Fruit fly (Drosophila melanogaster) whole organism, embryonic: Measurements from ENCODE around the gene CG10651.

Experiments
- B-H2 ChIP-seq: fragments of 200-800 bp; sonication (Bioruptor generic); optimal IDR thresholded peaks from 2 replicates; lab custom pipeline; 2018; ENCODE audit warnings: missing biosample characterization, mild to moderate bottlenecking, missing genetic modification characterization
- CG13123 ChIP-seq: fragments of 200-800 bp; sonication (Bioruptor generic); optimal IDR thresholded peaks from 2 replicates; lab custom pipeline; 2016; ENCODE audit warnings: missing biosample characterization, missing genetic modification characterization
- CG14050 ChIP-seq: fragments of 200-800 bp; sonication (Bioruptor generic); IDR thresholded peaks from 3 replicates; pipeline ENCODE4 v1.3.6; 2022; ENCODE audit warnings: missing biosample characterization, missing genetic modification characterization
- CG14860 ChIP-seq: fragments of 200-800 bp; sonication (Bioruptor generic); IDR thresholded peaks from 3 replicates; pipeline ENCODE4 v1.3.6; 2022; ENCODE audit warnings: missing biosample characterization, missing genetic modification characterization; ENCODE audit not compliant: partially characterized antibody
- CG16813 ChIP-seq: fragments of 200-800 bp; sonication (Bioruptor generic); IDR thresholded peaks from 3 replicates; pipeline ENCODE4 v1.3.6; 2022; ENCODE audit warnings: missing biosample characterization, missing genetic modification characterization; ENCODE audit not compliant: partially characterized antibody
- CG16815 ChIP-seq: fragments of 200-800 bp; sonication (Bioruptor generic); optimal IDR thresholded peaks from 3 replicates; lab custom pipeline; 2017; ENCODE audit warnings: missing biosample characterization, mild to moderate bottlenecking, missing genetic modification characterization
- CG17359 ChIP-seq: fragments of 200-800 bp; sonication (Bioruptor generic); optimal IDR thresholded peaks from 3 replicates; lab custom pipeline; 2018; ENCODE audit warnings: missing biosample characterization, mild to moderate bottlenecking, missing genetic modification characterization, moderate library complexity
- CG17568 ChIP-seq: fragments of 200-800 bp; sonication (Bioruptor generic); optimal IDR thresholded peaks from 2 replicates; lab custom pipeline; 2018; ENCODE audit warnings: missing biosample characterization, mild to moderate bottlenecking, missing genetic modification characterization, moderate library complexity
- CG17829 ChIP-seq: fragments of 200-800 bp; optimal IDR thresholded peaks from 2 replicates; lab custom pipeline; 2019; ENCODE audit warnings: missing biosample characterization, mild to moderate bottlenecking, missing genetic modification characterization, moderate library complexity
- CG17912 ChIP-seq: fragments of 200-800 bp; sonication (Bioruptor generic); optimal IDR thresholded peaks from 2 replicates; lab custom pipeline; 2018; ENCODE audit warnings: missing biosample characterization, mild to moderate bottlenecking, missing genetic modification characterization
- CG1792 ChIP-seq: fragments of 200-800 bp; sonication (Bioruptor generic); optimal IDR thresholded peaks from 2 replicates; lab custom pipeline; 2016; ENCODE audit warnings: missing biosample characterization, missing genetic modification characterization
- CG18764 ChIP-seq: fragments of 200-800 bp; sonication (Bioruptor generic); optimal IDR thresholded peaks from 3 replicates; lab custom pipeline; 2016; ENCODE audit warnings: missing biosample characterization, missing genetic modification characterization
- CG2712 ChIP-seq: fragments of 200-800 bp; optimal IDR thresholded peaks from 3 replicates; lab custom pipeline; 2019; ENCODE audit warnings: missing biosample characterization, mild to moderate bottlenecking, missing genetic modification characterization, moderate library complexity
- CG3065 ChIP-seq: fragments of 200-800 bp; sonication (Bioruptor generic); optimal IDR thresholded peaks from 2 replicates; lab custom pipeline; 2016; ENCODE audit warnings: missing biosample characterization, missing genetic modification characterization
- CG31388 ChIP-seq: fragments of 200-800 bp; sonication (Bioruptor generic); optimal IDR thresholded peaks from 2 replicates; lab custom pipeline; 2016; ENCODE audit warnings: missing biosample characterization, missing genetic modification characterization
- CG32772 ChIP-seq: fragments of 200-800 bp; sonication (Bioruptor generic); IDR thresholded peaks from 2 replicates; pipeline ENCODE4 v1.3.6; 2022; ENCODE audit warnings: missing biosample characterization, missing genetic modification characterization
- CG34224 ChIP-seq: fragments of 200-800 bp; sonication (Bioruptor generic); IDR thresholded peaks from 3 replicates; pipeline ENCODE4 v1.3.6; 2022; ENCODE audit warnings: missing biosample characterization, missing genetic modification characterization; ENCODE audit not compliant: partially characterized antibody
- CG34376 ChIP-seq: fragments of 200-800 bp; sonication (Bioruptor generic); optimal IDR thresholded peaks from 2 replicates; lab custom pipeline; 2018; ENCODE audit warnings: missing biosample characterization, mild to moderate bottlenecking, missing genetic modification characterization
- CG43689 ChIP-seq: fragments of 200-800 bp; sonication (Bioruptor generic); IDR thresholded peaks from 2 replicates; pipeline ENCODE4 v1.3.6; 2022; ENCODE audit warnings: missing biosample characterization, missing genetic modification characterization
- CG5245 ChIP-seq: fragments of 200-800 bp; sonication (Bioruptor generic); optimal IDR thresholded peaks from 3 replicates; lab custom pipeline; 2016; ENCODE audit warnings: missing biosample characterization, missing genetic modification characterization
- CG6854 ChIP-seq: fragments of 200-800 bp; sonication (Bioruptor generic); optimal IDR thresholded peaks from 3 replicates; lab custom pipeline; 2017; ENCODE audit warnings: missing biosample characterization, mild to moderate bottlenecking, missing genetic modification characterization
- CG8924 ChIP-seq: fragments of 200-800 bp; optimal IDR thresholded peaks from 3 replicates; lab custom pipeline; 2019; ENCODE audit warnings: missing biosample characterization, mild to moderate bottlenecking, missing genetic modification characterization, moderate library complexity
- Dbx ChIP-seq: fragments of 200-800 bp; sonication (Bioruptor generic); IDR thresholded peaks from 3 replicates; pipeline ENCODE4 v1.3.6; 2022; ENCODE audit warnings: missing biosample characterization, missing genetic modification characterization
- ERR ChIP-seq: fragments of 200-800 bp; sonication (Bioruptor generic); optimal IDR thresholded peaks from 2 replicates; lab custom pipeline; 2016; ENCODE audit warnings: missing biosample characterization, missing genetic modification characterization
- Fer1 ChIP-seq: fragments of 200-800 bp; sonication (Bioruptor generic); optimal IDR thresholded peaks from 2 replicates; lab custom pipeline; 2017; ENCODE audit warnings: missing biosample characterization, mild to moderate bottlenecking, missing genetic modification characterization
- Gsc ChIP-seq: fragments of 200-800 bp; sonication (Bioruptor generic); IDR thresholded peaks from 2 replicates; pipeline ENCODE4 v1.3.6; 2022; ENCODE audit warnings: missing biosample characterization, missing genetic modification characterization
- Gug ChIP-seq: fragments of 200-800 bp; sonication (Bioruptor generic); IDR thresholded peaks from 4 replicates; pipeline ENCODE4 v1.3.6; 2022; ENCODE audit warnings: missing biosample characterization, missing genetic modification characterization
- H15 ChIP-seq: fragments of 200-800 bp; sonication (Bioruptor generic); IDR thresholded peaks from 3 replicates; pipeline ENCODE4 v1.3.6; 2022; ENCODE audit warnings: missing biosample characterization, missing genetic modification characterization
- HHEX ChIP-seq: fragments of 200-800 bp; sonication (Bioruptor generic); optimal IDR thresholded peaks from 3 replicates; lab custom pipeline; 2017; ENCODE audit warnings: missing biosample characterization, mild to moderate bottlenecking, missing genetic modification characterization, missing genetic modification reagents
- Pdp1 ChIP-seq, 2 experiments: fragments of 200-800 bp; sonication (Bioruptor generic); optimal IDR thresholded peaks; 3 replicates each; lab custom pipeline; 2016; ENCODE audit warnings: missing biosample characterization in 2 of 2, missing genetic modification characterization in 2 of 2, mild to moderate bottlenecking in 1 of 2, moderate library complexity in 1 of 2
- amos ChIP-seq: fragments of 200-800 bp; sonication (Bioruptor generic); IDR thresholded peaks from 2 replicates; pipeline ENCODE4 v1.3.6; 2022; ENCODE audit warnings: missing biosample characterization, missing genetic modification characterization; ENCODE audit not compliant: partially characterized antibody
- ash1 ChIP-seq: fragments of 200-800 bp; sonication (Bioruptor generic); optimal IDR thresholded peaks from 2 replicates; lab custom pipeline; 2018; ENCODE audit warnings: missing biosample characterization, mild to moderate bottlenecking, missing genetic modification characterization
- bcd ChIP-seq: fragments of 200-800 bp; sonication (Bioruptor generic); optimal IDR thresholded peaks from 2 replicates; lab custom pipeline; 2017; ENCODE audit warnings: missing biosample characterization, mild to moderate bottlenecking, missing genetic modification characterization
- chinmo ChIP-seq: fragments of 200-800 bp; sonication (Bioruptor generic); IDR thresholded peaks from 4 replicates; pipeline ENCODE4 v1.3.6; 2022; ENCODE audit warnings: missing biosample characterization, missing genetic modification characterization; ENCODE audit not compliant: partially characterized antibody
- ci ChIP-seq: fragments of 200-800 bp; sonication (Bioruptor generic); IDR thresholded peaks from 3 replicates; pipeline ENCODE4 v1.3.6; 2022; ENCODE audit warnings: missing biosample characterization, missing genetic modification characterization
- eve ChIP-seq, 2 experiments: fragments of >200 bp; optimal IDR thresholded peaks; 2 replicates each; lab custom pipeline; 2017; ENCODE audit warnings: missing biosample characterization in 2 of 2, missing genetic modification characterization in 2 of 2
- ind ChIP-seq: fragments of 200-800 bp; sonication (Bioruptor generic); optimal IDR thresholded peaks from 3 replicates; lab custom pipeline; 2016; ENCODE audit warnings: missing biosample characterization, missing genetic modification characterization
- lbe ChIP-seq: fragments of 200-800 bp; sonication (Bioruptor generic); optimal IDR thresholded peaks from 2 replicates; lab custom pipeline; 2016; ENCODE audit warnings: missing biosample characterization, mild to moderate bottlenecking, missing genetic modification characterization
- maf-S ChIP-seq: fragments of 200-800 bp; sonication (Bioruptor generic); optimal IDR thresholded peaks from 2 replicates; lab custom pipeline; 2016; ENCODE audit warnings: missing biosample characterization, missing genetic modification characterization
- otp ChIP-seq: fragments of 200-800 bp; sonication (Bioruptor generic); IDR thresholded peaks from 3 replicates; pipeline ENCODE4, ENCODE4 v1.3.6; 2022; ENCODE audit warnings: missing biosample characterization, missing genetic modification characterization
- phol ChIP-seq: fragments of 200-800 bp; sonication (Bioruptor generic); optimal IDR thresholded peaks from 3 replicates; lab custom pipeline; 2018; ENCODE audit warnings: missing biosample characterization, mild to moderate bottlenecking, missing genetic modification characterization, moderate library complexity
- prd ChIP-seq, 3 experiments: fragments of >200 bp in 2 of 3; fragments of 200-800 bp in 1 of 3; sonication (Bioruptor generic) in 1 of 3; optimal IDR thresholded peaks in 2 of 3; IDR thresholded peaks in 1 of 3; 2 replicates in 2 of 3; 3 replicates in 1 of 3; pipeline versions ENCODE4 v1.3.6 to Lab custom; 2017 to 2022; ENCODE audit warnings: missing biosample characterization in 1 of 3, missing genetic modification characterization in 1 of 3
- sd ChIP-seq: fragments of 200-800 bp; sonication (Bioruptor generic); optimal IDR thresholded peaks from 3 replicates; lab custom pipeline; 2018; ENCODE audit warnings: missing biosample characterization, mild to moderate bottlenecking, missing genetic modification characterization, moderate library complexity
- slbo ChIP-seq: fragments of 200-800 bp; sonication (Bioruptor generic); IDR thresholded peaks from 2 replicates; pipeline ENCODE4 v1.3.6; 2022; ENCODE audit warnings: missing biosample characterization, missing genetic modification characterization
- sna ChIP-seq: fragments of 200-800 bp; sonication (Bioruptor generic); IDR thresholded peaks from 2 replicates; pipeline ENCODE4 v1.3.6; 2022; ENCODE audit warnings: missing biosample characterization, missing genetic modification characterization; ENCODE audit not compliant: partially characterized antibody
- sqz ChIP-seq: fragments of 200-800 bp; sonication (Bioruptor generic); optimal IDR thresholded peaks from 3 replicates; lab custom pipeline; 2018; ENCODE audit warnings: missing biosample characterization, mild to moderate bottlenecking, missing genetic modification characterization
- tna ChIP-seq: fragments of 200-800 bp; sonication (Bioruptor generic); IDR thresholded peaks from 2 replicates; pipeline ENCODE4 v1.3.6; 2022; ENCODE audit warnings: missing biosample characterization, missing genetic modification characterization; ENCODE audit not compliant: partially characterized antibody
- trh ChIP-seq: fragments of 200-800 bp; sonication (Bioruptor generic); optimal IDR thresholded peaks from 2 replicates; lab custom pipeline; 2016; ENCODE audit warnings: missing biosample characterization, missing genetic modification characterization

CG10651 gene

dm6 chr2L:20086295-20087096 is 48.2 kb downstream of the CG10651 start (continued):
- TF ChIP-seq sqz (peak; percentile 85), CG18764 (peak; percentile 76), Pdp1 (GFP tag; optimal IDR thresholded peaks at IDR 0.05; lab: Kevin White, UChicago) (peak; percentile 85 to 93), HHEX (GFP tag; lab: Kevin White, UChicago) (peak; percentile 86), CG1792 (peak; percentile 43), CG43689 (GFP tag; lab: Robert Waterston, UW) (peak; percentile 65), phol (peak; percentile 83), maf-S (GFP tag; lab: Kevin White, UChicago) (peak; percentile 64), otp (peak; percentile 92), CG17829 (tag; lab: Kevin White, UChicago) (peak; percentile 79), B-H2 (GFP tag; lab: Kevin White, UChicago) (peak; percentile 37), lbe (GFP tag; lab: Kevin White, UChicago) (peak; percentile 93), Gsc (GFP tag; lab: Robert Waterston, UW) (peak; percentile 66; the same call in 1 of the 2 replicates), ERR (GFP tag; lab: Kevin White, UChicago) (peak; percentile 6), CG32772 (GFP tag; lab: Robert Waterston, UW) (peak; percentile 85), slbo (GFP tag; lab: Robert Waterston, UW) (peak; percentile 73), amos (GFP tag; lab: Robert Waterston, UW) (no peak; the same call in 1 of the 2 replicates), ash1 (no peak), CG8924 (tag; lab: Kevin White, UChicago) (peak; percentile 83), CG2712 (tag; lab: Kevin White, UChicago) (peak; percentile 84), CG5245 (GFP tag; lab: Kevin White, UChicago) (peak; percentile 40), bcd (GFP tag; lab: Kevin White, UChicago) (peak; percentile 69), CG34224 (GFP tag; lab: Robert Waterston, UW) (peak; percentile 16; the same call in 1 of the 3 replicates), CG6854 (peak; percentile 71), Gug (GFP tag; lab: Robert Waterston, UW) (peak; percentile 74), Fer1 (peak; percentile 89), prd (optimal IDR thresholded peaks at IDR 0.05; lab: Kevin White, UChicago) (no peak), prd (GFP tag; IDR thresholded peaks at IDR 0.05; lab: Robert Waterston, UW) (peak; percentile 91), ind (GFP tag; lab: Kevin White, UChicago) (peak; percentile 74), CG14860 (no peak), CG3065 (no peak), CG31388 (GFP tag; lab: Kevin White, UChicago) (no peak), H15 (GFP tag; lab: Robert Waterston, UW) (peak; percentile 89), CG34376 (GFP tag; lab: Kevin White, UChicago) (peak; percentile 69), sna (GFP tag; lab: Robert Waterston, UW) (no peak), tna (peak; percentile 8), CG16813 (GFP tag; lab: Robert Waterston, UW) (no peak), ci (GFP tag; lab: Robert Waterston, UW) (peak; percentile 96), CG16815 (GFP tag; lab: Kevin White, UChicago) (peak; percentile 53), trh (GFP tag; lab: Kevin White, UChicago) (peak; percentile 63), eve (GFP tag; optimal IDR thresholded peaks at IDR 0.05; lab: Kevin White, UChicago) (no peak), CG13123 (GFP tag; lab: Kevin White, UChicago) (peak; percentile 77), CG17568 (GFP tag; lab: Kevin White, UChicago) (peak; percentile 81), CG17912 (GFP tag; lab: Kevin White, UChicago) (no peak), Dbx (peak; percentile 77), CG14050 (GFP tag; lab: Robert Waterston, UW) (peak; percentile 82), CG17359 (tag; lab: Kevin White, UChicago) (peak; percentile 93), sd (tag; lab: Kevin White, UChicago) (peak; percentile 97), chinmo (peak; percentile 91; the same call in 3 of the 4 replicates)
